Worm (Caenorhabditis elegans) whole organism, midembryonic: Measurements from ENCODE around the gene T07H3.8.

Experiments
- T22C8.4 ChIP-seq: fragments of 200-800 bp; sonication (Bioruptor generic); IDR thresholded peaks from 2 replicates; pipeline ENCODE4 v1.3.6; 2022; ENCODE audit warnings: missing genetic modification characterization, missing compliant biosample characterization
- flt-1 ChIP-seq: fragments of 200-800 bp; sonication (Bioruptor generic); IDR thresholded peaks from 2 replicates; pipeline ENCODE4 v1.3.6; 2022; ENCODE audit warnings: missing genetic modification characterization, missing compliant biosample characterization
- klf-2 ChIP-seq: fragments of 200-800 bp; sonication (Bioruptor generic); conservative IDR thresholded peaks from 2 replicates; pipeline ENCODE4 v1.3.6; 2022; ENCODE audit warnings: missing genetic modification reagents, missing genetic modification characterization, missing compliant biosample characterization
- ztf-23 ChIP-seq: fragments of 200-800 bp; sonication (Bioruptor generic); IDR thresholded peaks from 2 replicates; pipeline ENCODE4 v1.3.6; 2022; ENCODE audit warnings: missing genetic modification reagents, missing genetic modification characterization, missing compliant biosample characterization
- ztf-29 ChIP-seq: fragments of 200-800 bp; sonication (Bioruptor generic); IDR thresholded peaks from 2 replicates; pipeline ENCODE4 v1.3.6; 2022; ENCODE audit warnings: missing genetic modification reagents, missing genetic modification characterization, missing compliant biosample characterization

DNA sequence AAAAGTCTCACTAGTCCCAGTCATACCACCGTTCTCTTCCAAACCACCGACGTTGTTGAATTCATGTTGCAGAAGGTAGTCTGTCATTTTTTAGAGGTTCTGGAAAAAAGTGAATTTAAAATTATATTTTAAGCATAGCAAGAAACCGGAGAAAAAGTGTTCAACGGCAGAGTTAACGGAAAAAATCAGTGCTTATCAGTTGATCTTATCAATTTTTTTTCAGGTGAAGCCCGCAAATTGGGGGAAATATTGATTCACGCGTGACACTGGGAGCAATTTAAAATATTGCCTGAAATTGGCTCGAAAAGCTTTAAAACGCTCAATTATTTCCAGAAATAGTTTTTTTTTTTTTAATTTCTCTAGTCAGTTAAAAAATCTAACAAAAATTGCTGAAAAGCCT, 6.5 kb upstream of the T07H3.8 start, which contains the start of gene math-38:
- TF ChIP-seq T22C8.4 (GFP tag; lab: Robert Waterston, UW) (no peak), flt-1 (no peak), klf-2 (GFP tag; lab: Robert Waterston, UW) (no peak), ztf-29 (GFP tag; lab: Robert Waterston, UW) (no peak), ztf-23 (GFP tag; lab: Robert Waterston, UW) (no peak)
